Worm (Caenorhabditis elegans): ENCODE measurements around the gene acox-1.5.

Gene acox-1.5

ce11 chrIII:9565973-9566372 is 26.0 kb downstream of the acox-1.5 start, which contains the start of gene C48B4.11:
Gene C48B4.11 (minus strand): TSS chrIII:9566115.
- peak; percentile 48 for TF ChIP-seq him-1 (tag; optimal IDR thresholded peaks at IDR 0.05)
- no peak for TF ChIP-seq rpc-1 (optimal IDR thresholded peaks at IDR 0.05)
- TF ChIP-seq rpc-1 (tag; optimal IDR thresholded peaks at IDR 0.05): no peak
- no peak for TF ChIP-seq gei-17 (GFP tag; optimal IDR thresholded peaks at IDR 0.05)
- TF ChIP-seq rcor-1 (GFP tag; IDR thresholded peaks at IDR 0.05): no peak
- peak; percentile 87 for TF ChIP-seq F33H1.4 (GFP tag; IDR thresholded peaks at IDR 0.05)
- TF ChIP-seq ama-1 (optimal IDR thresholded peaks at IDR 0.05): no peak
- no peak for TF ChIP-seq ama-1 (GFP tag; optimal IDR thresholded peaks at IDR 0.05)
- TF ChIP-seq snpc-1.3 (tag; optimal IDR thresholded peaks at IDR 0.05; ENCODE audit: insufficient read depth): no peak
- no peak for TF ChIP-seq lin-40 (tag; optimal IDR thresholded peaks at IDR 0.05)
- TF ChIP-seq egl-44 (GFP tag; IDR thresholded peaks at IDR 0.05): no peak
- no peak for TF ChIP-seq athp-1 (tag; optimal IDR thresholded peaks at IDR 0.05)
- no peak for TF ChIP-seq lin-54 (GFP tag; optimal IDR thresholded peaks at IDR 0.05)
- no peak for TF ChIP-seq hmg-20 (GFP tag; IDR thresholded peaks at IDR 0.05)
- TF ChIP-seq F49E8.2 (tag; optimal IDR thresholded peaks at IDR 0.05; ENCODE audit: insufficient read depth): peak; percentile 25
- TF ChIP-seq aptf-2 (GFP tag; conservative IDR thresholded peaks at IDR 0.05): no peak
- TF ChIP-seq efl-1 (GFP tag; optimal IDR thresholded peaks at IDR 0.05): peak; percentile 12
- TF ChIP-seq madf-8 (GFP tag; conservative IDR thresholded peaks at IDR 0.05): peak; percentile 61
- TF ChIP-seq egl-18 (GFP tag; IDR thresholded peaks at IDR 0.05): no peak
- TF ChIP-seq hrde-1 (tag; optimal IDR thresholded peaks at IDR 0.05; ENCODE audit: borderline replicate concordance): no peak
- no peak for TF ChIP-seq ets-4 (GFP tag; optimal IDR thresholded peaks at IDR 0.05)
- TF ChIP-seq ZK185.1 (tag; optimal IDR thresholded peaks at IDR 0.05; ENCODE audit: poor library complexity, severe bottlenecking): no peak
- no peak for TF ChIP-seq F23B12.7 (tag; optimal IDR thresholded peaks at IDR 0.05; ENCODE audit: insufficient read depth)
- no peak for TF ChIP-seq dpl-1 (GFP tag; optimal IDR thresholded peaks at IDR 0.05)
- no peak for TF ChIP-seq nfya-1 (tag; optimal IDR thresholded peaks at IDR 0.05; ENCODE audit: borderline replicate concordance, insufficient read depth)
- no peak for TF ChIP-seq zim-3 (tag; optimal IDR thresholded peaks at IDR 0.05)
- TF ChIP-seq lag-1 (GFP tag; IDR thresholded peaks at IDR 0.05): no peak
- TF ChIP-seq egrh-3 (GFP tag; IDR thresholded peaks at IDR 0.05): no peak
- no peak for TF ChIP-seq pbrm-1 (GFP tag; IDR thresholded peaks at IDR 0.05)
- TF ChIP-seq nhr-179 (tag; optimal IDR thresholded peaks at IDR 0.05): no peak
- TF ChIP-seq ztf-28 (GFP tag; IDR thresholded peaks at IDR 0.05): no peak
- TF ChIP-seq hlh-12 (tag; optimal IDR thresholded peaks at IDR 0.05): no peak
- no peak for TF ChIP-seq C17E4.6 (GFP tag; IDR thresholded peaks at IDR 0.05)
- TF ChIP-seq snpc-4 (GFP tag; optimal IDR thresholded peaks at IDR 0.05): no peak
- TF ChIP-seq snpc-4 (tag; optimal IDR thresholded peaks at IDR 0.05): no peak
- TF ChIP-seq ceh-40 (GFP tag; IDR thresholded peaks at IDR 0.05): no peak
- TF ChIP-seq Y56A3A.18 (GFP tag; IDR thresholded peaks at IDR 0.05): no peak
- TF ChIP-seq F39B2.1 (GFP tag; IDR thresholded peaks at IDR 0.05): no peak
- 0 out of 2 replicates have a peak, but pooled peaks have one; percentile 20 for TF ChIP-seq dox-1 (GFP tag; IDR thresholded peaks at IDR 0.05)
- no peak for TF ChIP-seq B0336.3 (GFP tag; IDR thresholded peaks at IDR 0.05)
- TF ChIP-seq snpc-3.4 (tag; optimal IDR thresholded peaks at IDR 0.05): no peak
- no peak for TF ChIP-seq somi-1 (GFP tag; optimal IDR thresholded peaks at IDR 0.05)
- no peak for TF ChIP-seq F57C9.4 (tag; optimal IDR thresholded peaks at IDR 0.05)
- TF ChIP-seq ceh-58 (GFP tag; IDR thresholded peaks at IDR 0.05): no peak
- no peak for TF ChIP-seq madf-10 (tag; optimal IDR thresholded peaks at IDR 0.05)
- no peak for TF ChIP-seq zfh-2 (GFP tag; conservative IDR thresholded peaks at IDR 0.05)
- TF ChIP-seq ztf-26 (tag; optimal IDR thresholded peaks at IDR 0.05): no peak
- no peak for TF ChIP-seq ztf-6 (GFP tag; IDR thresholded peaks at IDR 0.05)
- TF ChIP-seq xnd-1 (tag; optimal IDR thresholded peaks at IDR 0.05): peak; percentile 68
- TF ChIP-seq F10E7.11 (tag; optimal IDR thresholded peaks at IDR 0.05): no peak
